Fruit fly (Drosophila melanogaster): Measurements from ENCODE around the gene CG16713.

CG16713 gene

dm6 chr2L:3698992-3699514 lies 3.8 kb upstream of the CG16713 start, which contains the start of the genes CG10031 and CG42464:
CG10031 (minus strand) TSS chr2L:3699092.
CG42464 (plus strand) TSS chr2L:3699464.
- no peak for TF ChIP-seq Sp1 (GFP tag; optimal IDR thresholded peaks at IDR 0.05)
- no peak for TF ChIP-seq OdsH (GFP tag; optimal IDR thresholded peaks at IDR 0.05)
- TF ChIP-seq rgr (GFP tag; optimal IDR thresholded peaks at IDR 0.05) = no peak
- TF ChIP-seq lola (GFP tag; optimal IDR thresholded peaks at IDR 0.05) = no peak
- TF ChIP-seq psq (GFP tag; optimal IDR thresholded peaks at IDR 0.05) = no peak

- TF ChIP-seq dl (GFP tag; optimal IDR thresholded peaks at IDR 0.05; ENCODE audit: insufficient read depth in 1 of 2, partially characterized antibody in 2 of 2) = no peak
- no peak for TF ChIP-seq Hr83 (GFP tag; optimal IDR thresholded peaks at IDR 0.05; ENCODE audit: poor library complexity, severe bottlenecking)
- no peak for TF ChIP-seq Myc (optimal IDR thresholded peaks at IDR 0.05)
- TF ChIP-seq br (GFP tag; optimal IDR thresholded peaks at IDR 0.05) = no peak
- TF ChIP-seq h (GFP tag; optimal IDR thresholded peaks at IDR 0.05) = no peak
- TF ChIP-seq Abd-B (GFP tag; optimal IDR thresholded peaks at IDR 0.05) = no peak
- TF ChIP-seq Rel (GFP tag; optimal IDR thresholded peaks at IDR 0.05) = no peak
- TF ChIP-seq Rel (tag; optimal IDR thresholded peaks at IDR 0.05) = no peak
- TF ChIP-seq Dif (GFP tag; optimal IDR thresholded peaks at IDR 0.05; ENCODE audit: partially characterized antibody) = no peak
- TF ChIP-seq CG32264 (GFP tag; optimal IDR thresholded peaks at IDR 0.05) = no peak
- TF ChIP-seq CG9705 (GFP tag; optimal IDR thresholded peaks at IDR 0.05) = no peak
- no peak for TF ChIP-seq Hr78 (GFP tag; optimal IDR thresholded peaks at IDR 0.05)
- no peak for TF ChIP-seq Jra (GFP tag; optimal IDR thresholded peaks at IDR 0.05)
Observed at dm6 chr2L:3697772-3698171, 2.6 kb upstream of the CG16713 start, which contains the start of gene CG3604. CG3604 (minus strand) TSS chr2L:3697872.

dm6 chr2L:3696438-3696837 lies 1.2 kb upstream of the CG16713 start, which contains the start of gene IM33:
IM33 (minus strand) TSS chr2L:3696658.
- no peak for TF ChIP-seq Vsx2 (GFP tag; optimal IDR thresholded peaks at IDR 0.05; ENCODE audit: partially characterized antibody)
- TF ChIP-seq dmrt93B (GFP tag; optimal IDR thresholded peaks at IDR 0.05) = no peak
- TF ChIP-seq tai (GFP tag; optimal IDR thresholded peaks at IDR 0.05) = no peak
- TF ChIP-seq pan (optimal IDR thresholded peaks at IDR 0.05) = no peak
- TF ChIP-seq rgr (GFP tag; optimal IDR thresholded peaks at IDR 0.05) = no peak
- TF ChIP-seq sage (GFP tag; optimal IDR thresholded peaks at IDR 0.05) = no peak
- TF ChIP-seq fru (GFP tag; optimal IDR thresholded peaks at IDR 0.05) = no peak
- TF ChIP-seq lola (GFP tag; optimal IDR thresholded peaks at IDR 0.05) = no peak
- no peak for TF ChIP-seq GATAd (GFP tag; optimal IDR thresholded peaks at IDR 0.05)
- no peak for TF ChIP-seq HLH106 (tag; optimal IDR thresholded peaks at IDR 0.05)
- no peak for TF ChIP-seq foxo (GFP tag; optimal IDR thresholded peaks at IDR 0.05)
- TF ChIP-seq OdsH (GFP tag; optimal IDR thresholded peaks at IDR 0.05) = no peak

dm6 chr2L:3694920-3695319 lies 291 bp downstream of the CG16713 start, which contains the start of gene CG43165:
CG43165 (minus strand) TSS chr2L:3695020.
- TF ChIP-seq lola (GFP tag; optimal IDR thresholded peaks at IDR 0.05) (no peak), ey (GFP tag; optimal IDR thresholded peaks at IDR 0.05) (no peak), Hr83 (GFP tag; optimal IDR thresholded peaks at IDR 0.05; ENCODE audit: poor library complexity, severe bottlenecking) (no peak), sage (GFP tag; optimal IDR thresholded peaks at IDR 0.05) (no peak), Hr78 (GFP tag; optimal IDR thresholded peaks at IDR 0.05) (no peak), sv (GFP tag; optimal IDR thresholded peaks at IDR 0.05) (no peak), psq (GFP tag; optimal IDR thresholded peaks at IDR 0.05) (no peak), dl (GFP tag; optimal IDR thresholded peaks at IDR 0.05; ENCODE audit: insufficient read depth in 1 of 2, partially characterized antibody in 2 of 2) (no peak)

- no peak for TF ChIP-seq psq (GFP tag; optimal IDR thresholded peaks at IDR 0.05)
- TF ChIP-seq sage (GFP tag; optimal IDR thresholded peaks at IDR 0.05) = no peak
- TF ChIP-seq CG9705 (GFP tag; optimal IDR thresholded peaks at IDR 0.05) = no peak
- TF ChIP-seq fru (GFP tag; optimal IDR thresholded peaks at IDR 0.05) = no peak
- TF ChIP-seq dmrt93B (GFP tag; optimal IDR thresholded peaks at IDR 0.05) = no peak
- TF ChIP-seq brk (GFP tag; optimal IDR thresholded peaks at IDR 0.05) = no peak
- TF ChIP-seq GATAd (GFP tag; optimal IDR thresholded peaks at IDR 0.05) = no peak
- no peak for TF ChIP-seq rgr (GFP tag; optimal IDR thresholded peaks at IDR 0.05)
- TF ChIP-seq Rel (GFP tag; optimal IDR thresholded peaks at IDR 0.05) = no peak
- no peak for TF ChIP-seq Rel (tag; optimal IDR thresholded peaks at IDR 0.05)
- no peak for TF ChIP-seq Sp1 (GFP tag; optimal IDR thresholded peaks at IDR 0.05)
Observed at dm6 chr2L:3693805-3694204, 1.4 kb downstream of the CG16713 start, which contains the start of gene Acp24A4. Acp24A4 (minus strand) TSS chr2L:3693905.
